5 worm cellular contexts compared by ENCODE assay signal in genomic region chrIII:6145309-6145708, ce11.
TF ChIP-seq lines count a peak whose summit lies in the region.

No protein-coding gene starts in this region.

TF ChIP-seq in whole organism, L1 larva, 84 proteins besides CTCF, POLR2A, EP300 and RAD21 (continues in another document):
- no peak for TF ChIP-seq fkh-8 (tag; optimal IDR thresholded peaks at IDR 0.05; lab: Kevin White, UChicago)
- TF ChIP-seq tlp-1 (tag; optimal IDR thresholded peaks at IDR 0.05; lab: Kevin White, UChicago) = no peak
- TF ChIP-seq C04F5.9 (tag; optimal IDR thresholded peaks at IDR 0.05; lab: Kevin White, UChicago) = no peak
- TF ChIP-seq unc-98 (GFP tag; IDR thresholded peaks at IDR 0.05; lab: Robert Waterston, UW) = no peak
- TF ChIP-seq lin-39 (tag; optimal IDR thresholded peaks at IDR 0.05; lab: Kevin White, UChicago) = no peak
- no peak for TF ChIP-seq zag-1 (tag; optimal IDR thresholded peaks at IDR 0.05; lab: Kevin White, UChicago)
- TF ChIP-seq nhr-47 (tag; optimal IDR thresholded peaks at IDR 0.05; lab: Kevin White, UChicago) = peak; percentile 16
- no peak for TF ChIP-seq fkh-4 (tag; optimal IDR thresholded peaks at IDR 0.05; lab: Kevin White, UChicago; ENCODE audit: borderline replicate concordance)
- no peak for TF ChIP-seq nhr-77 (tag; optimal IDR thresholded peaks at IDR 0.05; lab: Kevin White, UChicago)
- no peak for TF ChIP-seq hlh-17 (GFP tag; optimal IDR thresholded peaks at IDR 0.05; lab: Kevin White, UChicago; ENCODE audit: borderline replicate concordance)
- no peak for TF ChIP-seq xbp-1 (tag; optimal IDR thresholded peaks at IDR 0.05; lab: Kevin White, UChicago)
- no peak for TF ChIP-seq aly-2 (tag; optimal IDR thresholded peaks at IDR 0.05; lab: Kevin White, UChicago)
- no peak for TF ChIP-seq mab-9 (GFP tag; IDR thresholded peaks at IDR 0.05; lab: Robert Waterston, UW)
- TF ChIP-seq egl-27 (tag; optimal IDR thresholded peaks at IDR 0.05; lab: Kevin White, UChicago) = no peak
- TF ChIP-seq lin-14 (GFP tag; optimal IDR thresholded peaks at IDR 0.05; lab: Kevin White, UChicago) = peak; percentile 46
- TF ChIP-seq ceh-63 (GFP tag; optimal IDR thresholded peaks at IDR 0.05; lab: Kevin White, UChicago) = no peak
- no peak for TF ChIP-seq hpl-2 (GFP tag; optimal IDR thresholded peaks at IDR 0.05; lab: Kevin White, UChicago)
- TF ChIP-seq pqm-1 (tag; optimal IDR thresholded peaks at IDR 0.05; lab: Kevin White, UChicago) = no peak
- peak; percentile 74 for TF ChIP-seq nhr-20 (tag; optimal IDR thresholded peaks at IDR 0.05; lab: Kevin White, UChicago)

TF ChIP-seq in whole organism, L2 larva, 48 proteins besides CTCF, POLR2A, EP300 and RAD21 (continues in another document):
- TF ChIP-seq fos-1 (tag; optimal IDR thresholded peaks at IDR 0.05; lab: Kevin White, UChicago) (peak; percentile 26), lin-13 (GFP tag; optimal IDR thresholded peaks at IDR 0.05; lab: Kevin White, UChicago) (no peak), ztf-1 (GFP tag; conservative IDR thresholded peaks at IDR 0.05; lab: Robert Waterston, UW) (no peak), blmp-1 (tag; optimal IDR thresholded peaks at IDR 0.05; lab: Kevin White, UChicago; ENCODE audit: insufficient read depth) (peak; percentile 22), lsy-2 (tag; optimal IDR thresholded peaks at IDR 0.05; lab: Kevin White, UChicago) (no peak), sma-3 (GFP tag; optimal IDR thresholded peaks at IDR 0.05; lab: Kevin White, UChicago) (peak; percentile 62), nhr-6 (tag; optimal IDR thresholded peaks at IDR 0.05; lab: Kevin White, UChicago) (no peak), nhr-25 (tag; optimal IDR thresholded peaks at IDR 0.05; lab: Kevin White, UChicago) (peak; percentile 75), dmd-4 (tag; optimal IDR thresholded peaks at IDR 0.05; lab: Kevin White, UChicago) (no peak), lin-39 (tag; optimal IDR thresholded peaks at IDR 0.05; lab: Kevin White, UChicago) (no peak), elt-3 (tag; optimal IDR thresholded peaks at IDR 0.05; lab: Kevin White, UChicago) (no peak), F13H6.1 (tag; optimal IDR thresholded peaks at IDR 0.05; lab: Kevin White, UChicago) (no peak), mdl-1 (tag; optimal IDR thresholded peaks at IDR 0.05; lab: Kevin White, UChicago) (peak in 1 of 2 experiments; percentile 14), snpc-4 (tag; optimal IDR thresholded peaks at IDR 0.05; lab: Kevin White, UChicago) (no peak), nhr-11 (tag; optimal IDR thresholded peaks at IDR 0.05; lab: Kevin White, UChicago) (no peak), nhr-129 (tag; optimal IDR thresholded peaks at IDR 0.05; lab: Kevin White, UChicago) (peak; percentile 40), nhr-21 (tag; optimal IDR thresholded peaks at IDR 0.05; lab: Kevin White, UChicago) (peak; percentile 88), sma-9 (GFP tag; optimal IDR thresholded peaks at IDR 0.05; lab: Kevin White, UChicago) (peak; percentile 87), sma-9 (tag; optimal IDR thresholded peaks at IDR 0.05; lab: Kevin White, UChicago) (no peak)

TF ChIP-seq in whole organism, L3 larva, 47 proteins besides CTCF, POLR2A, EP300 and RAD21 (continues in another document):
- TF ChIP-seq ZK546.5 (tag; optimal IDR thresholded peaks at IDR 0.05; lab: Kevin White, UChicago) (no peak), nhr-76 (tag; optimal IDR thresholded peaks at IDR 0.05; lab: Kevin White, UChicago) (no peak), elt-2 (tag; optimal IDR thresholded peaks at IDR 0.05; lab: Kevin White, UChicago) (peak; percentile 42), ceh-82 (tag; optimal IDR thresholded peaks at IDR 0.05; lab: Kevin White, UChicago) (no peak), skn-1 (tag; optimal IDR thresholded peaks at IDR 0.05; lab: Kevin White, UChicago) (no peak), nfya-1 (tag; optimal IDR thresholded peaks at IDR 0.05; lab: Kevin White, UChicago; ENCODE audit: insufficient read depth) (no peak), ceh-28 (tag; optimal IDR thresholded peaks at IDR 0.05; lab: Kevin White, UChicago) (no peak), jun-1 (tag; optimal IDR thresholded peaks at IDR 0.05; lab: Kevin White, UChicago) (peak; percentile 24), elt-1 (tag; optimal IDR thresholded peaks at IDR 0.05; lab: Kevin White, UChicago) (no peak), pha-4 (tag; optimal IDR thresholded peaks at IDR 0.05; lab: Kevin White, UChicago) (no peak), elt-3 (tag; optimal IDR thresholded peaks at IDR 0.05; lab: Kevin White, UChicago) (peak in 1 of 3 experiments; percentile 30), daf-12 (tag; optimal IDR thresholded peaks at IDR 0.05; lab: Kevin White, UChicago) (no peak), aly-2 (tag; optimal IDR thresholded peaks at IDR 0.05; lab: Kevin White, UChicago) (no peak), unc-62 (GFP tag; optimal IDR thresholded peaks at IDR 0.05; lab: Kevin White, UChicago) (no peak), nhr-28 (tag; optimal IDR thresholded peaks at IDR 0.05; lab: Kevin White, UChicago) (no peak), unc-39 (tag; optimal IDR thresholded peaks at IDR 0.05; lab: Kevin White, UChicago) (no peak), ceh-16 (tag; optimal IDR thresholded peaks at IDR 0.05; lab: Kevin White, UChicago) (no peak), ztf-11 (tag; optimal IDR thresholded peaks at IDR 0.05; lab: Kevin White, UChicago) (no peak), fkh-2 (tag; optimal IDR thresholded peaks at IDR 0.05; lab: Kevin White, UChicago) (no peak), pqm-1 (tag; optimal IDR thresholded peaks at IDR 0.05; lab: Kevin White, UChicago) (no peak), ceh-9 (tag; optimal IDR thresholded peaks at IDR 0.05; lab: Kevin White, UChicago) (no peak)

TF ChIP-seq in whole organism, L4 larva, 104 proteins besides CTCF, POLR2A, EP300 and RAD21 (continues in another document):
- TF ChIP-seq vab-7 (GFP tag; IDR thresholded peaks at IDR 0.05; lab: Robert Waterston, UW) (no peak), nhr-77 (tag; optimal IDR thresholded peaks at IDR 0.05; lab: Kevin White, UChicago) (no peak), zag-1 (tag; optimal IDR thresholded peaks at IDR 0.05; lab: Kevin White, UChicago) (no peak), snpc-1.2 (GFP tag; IDR thresholded peaks at IDR 0.05; lab: Robert Waterston, UW) (no peak), F26F4.8 (GFP tag; conservative IDR thresholded peaks at IDR 0.05; lab: Robert Waterston, UW) (no peak), hlh-11 (tag; optimal IDR thresholded peaks at IDR 0.05; lab: Kevin White, UChicago) (peak; percentile 54), attf-4 (tag; optimal IDR thresholded peaks at IDR 0.05; lab: Kevin White, UChicago) (no peak), dmd-6 (GFP tag; IDR thresholded peaks at IDR 0.05; lab: Robert Waterston, UW) (peak; percentile 48; the same call in 1 of the 2 replicates), ceh-20 (GFP tag; IDR thresholded peaks at IDR 0.05; lab: Robert Waterston, UW) (no peak), nhr-28 (tag; optimal IDR thresholded peaks at IDR 0.05; lab: Kevin White, UChicago) (peak; percentile 1), mep-1 (tag; optimal IDR thresholded peaks at IDR 0.05; lab: Kevin White, UChicago) (no peak), nhr-48 (tag; optimal IDR thresholded peaks at IDR 0.05; lab: Kevin White, UChicago) (peak; percentile 23), cey-2 (tag; optimal IDR thresholded peaks at IDR 0.05; lab: Kevin White, UChicago; ENCODE audit: borderline replicate concordance, insufficient read depth) (no peak), lsy-2 (tag; optimal IDR thresholded peaks at IDR 0.05; lab: Kevin White, UChicago) (peak in 1 of 2 experiments; percentile 40), lin-15B (tag; optimal IDR thresholded peaks at IDR 0.05; lab: Kevin White, UChicago) (no peak), aha-1 (tag; lab: Kevin White, UChicago) (peak; percentile 84), zfp-3 (GFP tag; conservative IDR thresholded peaks at IDR 0.05; lab: Robert Waterston, UW) (no peak), nhr-237 (tag; optimal IDR thresholded peaks at IDR 0.05; lab: Kevin White, UChicago) (no peak), nhr-25 (tag; optimal IDR thresholded peaks at IDR 0.05; lab: Kevin White, UChicago; ENCODE audit: borderline replicate concordance, insufficient read depth) (no peak), nhr-6 (tag; optimal IDR thresholded peaks at IDR 0.05; lab: Kevin White, UChicago) (no peak), nhr-76 (tag; optimal IDR thresholded peaks at IDR 0.05; lab: Kevin White, UChicago) (no peak), madf-9 (GFP tag; conservative IDR thresholded peaks at IDR 0.05; lab: Robert Waterston, UW) (no peak)

TF ChIP-seq in whole organism, young adult, 124 proteins besides CTCF, POLR2A, EP300 and RAD21:
- TF ChIP-seq nhr-80 (tag; optimal IDR thresholded peaks at IDR 0.05; lab: Kevin White, UChicago) (peak; percentile 35), gei-17 (GFP tag; optimal IDR thresholded peaks at IDR 0.05; lab: Kevin White, UChicago) (no peak), nfya-1 (tag; optimal IDR thresholded peaks at IDR 0.05; lab: Kevin White, UChicago; ENCODE audit: borderline replicate concordance, insufficient read depth) (no peak), rpc-1 (optimal IDR thresholded peaks at IDR 0.05; lab: Kevin White, UChicago) (no peak), rpc-1 (tag; optimal IDR thresholded peaks at IDR 0.05; lab: Kevin White, UChicago) (no peak), lag-1 (GFP tag; IDR thresholded peaks at IDR 0.05; lab: Robert Waterston, UW) (no peak), nhr-27 (tag; optimal IDR thresholded peaks at IDR 0.05; lab: Kevin White, UChicago) (no peak), F57C9.4 (tag; optimal IDR thresholded peaks at IDR 0.05; lab: Kevin White, UChicago) (no peak), Y95B8A.8 (GFP tag; IDR thresholded peaks at IDR 0.05; lab: Robert Waterston, UW) (no peak), repo-1 (tag; optimal IDR thresholded peaks at IDR 0.05; lab: Kevin White, UChicago) (no peak), F52B5.7 (tag; optimal IDR thresholded peaks at IDR 0.05; lab: Kevin White, UChicago) (no peak), hrde-1 (tag; optimal IDR thresholded peaks at IDR 0.05; lab: Kevin White, UChicago; ENCODE audit: borderline replicate concordance) (no peak), efl-1 (GFP tag; optimal IDR thresholded peaks at IDR 0.05; lab: Kevin White, UChicago) (no peak), bed-2 (GFP tag; IDR thresholded peaks at IDR 0.05; lab: Robert Waterston, UW) (no peak), hlh-26 (GFP tag; conservative IDR thresholded peaks at IDR 0.05; lab: Robert Waterston, UW) (no peak), F10E7.11 (tag; optimal IDR thresholded peaks at IDR 0.05; lab: Kevin White, UChicago) (no peak), C17E4.6 (GFP tag; IDR thresholded peaks at IDR 0.05; lab: Robert Waterston, UW) (no peak), ztf-26 (tag; optimal IDR thresholded peaks at IDR 0.05; lab: Kevin White, UChicago) (peak; percentile 54)
